Fruit fly (Drosophila melanogaster) whole organism, pupa: ENCODE results near the gene CG15892.
A peak's percentile ranks its signal among the peaks of the same experiment; 100 is the strongest.

Experiments used
- CG10348 ChIP-seq: fragments of 200-800 bp; sonication (Bioruptor generic); IDR thresholded peaks from 2 replicates; pipeline ENCODE4 v1.3.6; 2022; ENCODE audit warnings: missing biosample characterization, missing genetic modification characterization
- CG12605 ChIP-seq: fragments of 200-800 bp; sonication (Bioruptor generic); IDR thresholded peaks from 2 replicates; pipeline ENCODE4 v1.3.6; 2022; ENCODE audit warnings: missing biosample characterization, missing genetic modification characterization
- CG13204 ChIP-seq: fragments of 200-800 bp; sonication (Bioruptor generic); optimal IDR thresholded peaks from 2 replicates; lab custom pipeline; 2018; ENCODE audit warnings: missing biosample characterization, mild to moderate bottlenecking, missing genetic modification characterization, moderate library complexity
- CG14655 ChIP-seq: fragments of 200-800 bp; sonication (Bioruptor generic); optimal IDR thresholded peaks from 3 replicates; lab custom pipeline; 2017; ENCODE audit warnings: mild to moderate bottlenecking, missing biosample characterization, missing genetic modification reagents, missing genetic modification characterization
- CG15710 ChIP-seq: fragments of 200-800 bp; sonication (Bioruptor generic); optimal IDR thresholded peaks from 2 replicates; lab custom pipeline; 2018; ENCODE audit warnings: missing biosample characterization, mild to moderate bottlenecking, missing genetic modification characterization, moderate library complexity
- CG17806 ChIP-seq: fragments of 200-800 bp; sonication (Bioruptor generic); optimal IDR thresholded peaks from 2 replicates; lab custom pipeline; 2018; ENCODE audit warnings: missing biosample characterization, mild to moderate bottlenecking, missing genetic modification characterization, moderate library complexity
- CG32121 ChIP-seq: fragments of 200-800 bp; sonication (Bioruptor generic); IDR thresholded peaks from 2 replicates; pipeline ENCODE4 v1.3.6; 2022; ENCODE audit warnings: missing biosample characterization, missing genetic modification characterization
- CG34367 ChIP-seq: fragments of 200-800 bp; sonication (Bioruptor generic); optimal IDR thresholded peaks from 2 replicates; lab custom pipeline; 2018; ENCODE audit warnings: missing biosample characterization, mild to moderate bottlenecking, missing genetic modification characterization
- CG4496 ChIP-seq: fragments of 200-800 bp; sonication (Bioruptor generic); IDR thresholded peaks from 3 replicates; pipeline ENCODE4 v1.3.6; 2022; ENCODE audit warnings: missing biosample characterization, missing genetic modification characterization
- CG8159 ChIP-seq: fragments of 200-800 bp; sonication (Bioruptor generic); optimal IDR thresholded peaks from 3 replicates; lab custom pipeline; 2018; ENCODE audit warnings: missing biosample characterization, mild to moderate bottlenecking, missing genetic modification characterization, moderate library complexity
- CG8301 ChIP-seq: fragments of 200-800 bp; sonication (Bioruptor generic); optimal IDR thresholded peaks from 2 replicates; lab custom pipeline; 2018; ENCODE audit warnings: missing biosample characterization, mild to moderate bottlenecking, missing genetic modification characterization
- CG9948 ChIP-seq: fragments of 200-800 bp; sonication (Bioruptor generic); optimal IDR thresholded peaks from 2 replicates; lab custom pipeline; 2018; ENCODE audit warnings: missing biosample characterization, mild to moderate bottlenecking, missing genetic modification characterization, moderate library complexity
- D1 ChIP-seq: fragments of 200-800 bp; sonication (Bioruptor generic); optimal IDR thresholded peaks from 2 replicates; lab custom pipeline; 2018; ENCODE audit warnings: missing biosample characterization, mild to moderate bottlenecking, missing genetic modification characterization, moderate library complexity
- EcR ChIP-seq: fragments of 200-800 bp; sonication (Bioruptor generic); optimal IDR thresholded peaks from 3 replicates; lab custom pipeline; 2019; ENCODE audit warnings: missing biosample characterization, missing genetic modification characterization, mild to moderate bottlenecking, moderate library complexity, missing genetic modification reagents
- Ets98B ChIP-seq: fragments of 200-800 bp; sonication (Bioruptor generic); IDR thresholded peaks from 2 replicates; pipeline ENCODE4 v1.3.6; 2022; ENCODE audit warnings: missing biosample characterization, missing genetic modification characterization
- Pif1A ChIP-seq: fragments of 200-800 bp; sonication (Bioruptor generic); optimal IDR thresholded peaks from 3 replicates; lab custom pipeline; 2016; ENCODE audit warnings: missing biosample characterization, missing genetic modification characterization
- Pif1B ChIP-seq: fragments of 200-800 bp; sonication (Bioruptor generic); optimal IDR thresholded peaks from 3 replicates; lab custom pipeline; 2016; ENCODE audit warnings: missing biosample characterization, missing genetic modification characterization
- Snoo ChIP-seq: fragments of 200-800 bp; sonication (Bioruptor generic); optimal IDR thresholded peaks from 3 replicates; lab custom pipeline; 2017; ENCODE audit warnings: missing biosample characterization, mild to moderate bottlenecking, missing genetic modification characterization, inconsistent platforms
- fd96Ca ChIP-seq: fragments of 200-800 bp; sonication (Bioruptor generic); IDR thresholded peaks from 3 replicates; pipeline ENCODE4 v1.3.6; 2022; ENCODE audit warnings: missing biosample characterization, missing genetic modification characterization
- gl ChIP-seq: fragments of 200-800 bp; sonication (Bioruptor generic); optimal IDR thresholded peaks from 2 replicates; lab custom pipeline; 2018; ENCODE audit warnings: missing biosample characterization, mild to moderate bottlenecking, missing genetic modification characterization
- rn ChIP-seq: fragments of 200-800 bp; sonication (Bioruptor generic); IDR thresholded peaks from 2 replicates; pipeline ENCODE4 v1.3.6; 2022; ENCODE audit warnings: missing biosample characterization, missing genetic modification characterization

CG15892 gene

dm6 chrX:6267745-6268582 lies 26.2 kb downstream of the CG15892 start, which contains the start of gene Spt6:
Gene Spt6, plus strand, starts transcription at chrX:6267797.
- TF ChIP-seq Ets98B (no peak; the same call in 1 of the 2 replicates), EcR (peak; percentile 9)

dm6 chrX:6267187-6267711 lies 26.9 kb downstream of the CG15892 start, which contains the start of gene schlank:
Gene schlank, minus strand, starts transcription at chrX:6267228.
- TF ChIP-seq CG15710 (tag; lab: Kevin White, UChicago), result peak; percentile 43
- TF ChIP-seq Snoo, result peak; percentile 7
- TF ChIP-seq CG17806, result peak; percentile 28
- TF ChIP-seq CG9948 (tag; lab: Kevin White, UChicago), result peak; percentile 8
- no peak for TF ChIP-seq CG10348 (GFP tag; lab: Robert Waterston, UW)
- peak; percentile 74; the same call in 2 of the 3 replicates for TF ChIP-seq fd96Ca
- TF ChIP-seq rn (GFP tag; lab: Robert Waterston, UW), result 0 out of 2 replicates have a peak, but pooled peaks have one; percentile 31
- no peak for TF ChIP-seq CG14655 (GFP tag; lab: Kevin White, UChicago)
- peak; percentile 39 for TF ChIP-seq CG8301 (tag; lab: Kevin White, UChicago)
- TF ChIP-seq Ets98B, result peak; percentile 65
- no peak for TF ChIP-seq D1 (tag; lab: Kevin White, UChicago)
- no peak for TF ChIP-seq EcR
- TF ChIP-seq CG12605 (GFP tag; lab: Robert Waterston, UW), result no peak
- peak; percentile 82 for TF ChIP-seq CG4496 (GFP tag; lab: Robert Waterston, UW)
- no peak for TF ChIP-seq CG13204 (GFP tag; lab: Kevin White, UChicago)
- peak; percentile 64 for TF ChIP-seq CG32121 (GFP tag; lab: Robert Waterston, UW)
- no peak for TF ChIP-seq Pif1A
- TF ChIP-seq gl (tag; lab: Kevin White, UChicago), result no peak
- peak; percentile 28 for TF ChIP-seq CG34367 (tag; lab: Kevin White, UChicago)
- no peak for TF ChIP-seq Pif1B
- TF ChIP-seq CG8159 (tag; lab: Kevin White, UChicago), result peak; percentile 63

- peak; percentile 31; the same call in 1 of the 3 replicates for TF ChIP-seq CG4496 (GFP tag; lab: Robert Waterston, UW)
- TF ChIP-seq CG9948 (tag; lab: Kevin White, UChicago), result no peak
Measured at dm6 chrX:6266092-6266491, 28.1 kb downstream of the CG15892 start.

dm6 chrX:6265456-6265877 lies 28.7 kb downstream of the CG15892 start:
- peak; percentile 92 for TF ChIP-seq CG4496 (GFP tag; lab: Robert Waterston, UW)
- TF ChIP-seq D1 (tag; lab: Kevin White, UChicago), result no peak
- TF ChIP-seq CG34367 (tag; lab: Kevin White, UChicago), result peak; percentile 84
- peak; percentile 84 for TF ChIP-seq CG17806
- TF ChIP-seq CG12605 (GFP tag; lab: Robert Waterston, UW), result peak; percentile 85
- TF ChIP-seq rn (GFP tag; lab: Robert Waterston, UW), result peak; percentile 75; the same call in 1 of the 2 replicates
- TF ChIP-seq gl (tag; lab: Kevin White, UChicago), result peak; percentile 59
- TF ChIP-seq CG32121 (GFP tag; lab: Robert Waterston, UW), result peak; percentile 95
- TF ChIP-seq CG8159 (tag; lab: Kevin White, UChicago), result peak; percentile 88
- peak; percentile 91 for TF ChIP-seq Pif1B
- TF ChIP-seq Ets98B, result peak; percentile 88
- peak; percentile 86 for TF ChIP-seq CG15710 (tag; lab: Kevin White, UChicago)
- peak; percentile 93 for TF ChIP-seq CG14655 (GFP tag; lab: Kevin White, UChicago)
- TF ChIP-seq CG10348 (GFP tag; lab: Robert Waterston, UW), result peak; percentile 82
- TF ChIP-seq Pif1A, result peak; percentile 96
- no peak for TF ChIP-seq EcR
- peak; percentile 96 for TF ChIP-seq fd96Ca
- peak; percentile 89 for TF ChIP-seq CG8301 (tag; lab: Kevin White, UChicago)
- TF ChIP-seq CG13204 (GFP tag; lab: Kevin White, UChicago), result peak; percentile 52
- peak; percentile 85 for TF ChIP-seq Snoo
- TF ChIP-seq CG9948 (tag; lab: Kevin White, UChicago), result peak; percentile 89

- TF ChIP-seq CG9948 (tag; lab: Kevin White, UChicago) (no peak), CG14655 (GFP tag; lab: Kevin White, UChicago) (no peak), EcR (no peak), CG17806 (no peak), CG12605 (GFP tag; lab: Robert Waterston, UW) (no peak), CG34367 (tag; lab: Kevin White, UChicago) (no peak), CG4496 (GFP tag; lab: Robert Waterston, UW) (no peak), D1 (tag; lab: Kevin White, UChicago) (no peak), Pif1A (no peak), Pif1B (no peak), Ets98B (no peak), CG15710 (tag; lab: Kevin White, UChicago) (no peak), gl (tag; lab: Kevin White, UChicago) (no peak), CG8301 (tag; lab: Kevin White, UChicago) (no peak), CG13204 (GFP tag; lab: Kevin White, UChicago) (no peak)
Measured at dm6 chrX:6264456-6264855, 29.7 kb downstream of the CG15892 start.
